Worm (Caenorhabditis elegans) whole organism, midembryonic: ENCODE measurements around the gene sma-6.

Source experiments
- T22C8.4 ChIP-seq: fragments of 200-800 bp; sonication (Bioruptor generic); IDR thresholded peaks from 2 replicates; pipeline ENCODE4 v1.3.6; 2022; ENCODE audit warnings: missing genetic modification characterization, missing compliant biosample characterization
- cog-1 ChIP-seq: sonication (generic microtip); optimal IDR thresholded peaks from 2 replicates; lab custom pipeline; 2016; ENCODE audit warnings: missing genetic modification characterization, missing compliant biosample characterization
- flt-1 ChIP-seq: fragments of 200-800 bp; sonication (Bioruptor generic); IDR thresholded peaks from 2 replicates; pipeline ENCODE4 v1.3.6; 2022; ENCODE audit warnings: missing genetic modification characterization, missing compliant biosample characterization
- klf-2 ChIP-seq: fragments of 200-800 bp; sonication (Bioruptor generic); conservative IDR thresholded peaks from 2 replicates; pipeline ENCODE4 v1.3.6; 2022; ENCODE audit warnings: missing genetic modification reagents, missing genetic modification characterization, missing compliant biosample characterization
- med-1 ChIP-seq: sonication (generic microtip); optimal IDR thresholded peaks from 2 replicates; lab custom pipeline; 2017; ENCODE audit warnings: missing genetic modification characterization, mild to moderate bottlenecking, missing compliant biosample characterization, antibody characterized with exemption, missing genetic modification reagents; ENCODE audit not compliant: insufficient read depth
- ref-1 ChIP-seq: fragments of 200-800 bp; sonication (Bioruptor generic); conservative IDR thresholded peaks from 2 replicates; pipeline ENCODE4 v1.3.6; 2022; ENCODE audit warnings: missing genetic modification reagents, missing genetic modification characterization, missing compliant biosample characterization
- tab-1 ChIP-seq: fragments of 200-800 bp; sonication (Bioruptor generic); IDR thresholded peaks from 2 replicates; pipeline ENCODE4 v1.3.6; 2022; ENCODE audit warnings: missing genetic modification characterization, missing compliant biosample characterization
- ztf-23 ChIP-seq: fragments of 200-800 bp; sonication (Bioruptor generic); IDR thresholded peaks from 2 replicates; pipeline ENCODE4 v1.3.6; 2022; ENCODE audit warnings: missing genetic modification reagents, missing genetic modification characterization, missing compliant biosample characterization
- ztf-29 ChIP-seq: fragments of 200-800 bp; sonication (Bioruptor generic); IDR thresholded peaks from 2 replicates; pipeline ENCODE4 v1.3.6; 2022; ENCODE audit warnings: missing genetic modification reagents, missing genetic modification characterization, missing compliant biosample characterization

sma-6 gene

DNA sequence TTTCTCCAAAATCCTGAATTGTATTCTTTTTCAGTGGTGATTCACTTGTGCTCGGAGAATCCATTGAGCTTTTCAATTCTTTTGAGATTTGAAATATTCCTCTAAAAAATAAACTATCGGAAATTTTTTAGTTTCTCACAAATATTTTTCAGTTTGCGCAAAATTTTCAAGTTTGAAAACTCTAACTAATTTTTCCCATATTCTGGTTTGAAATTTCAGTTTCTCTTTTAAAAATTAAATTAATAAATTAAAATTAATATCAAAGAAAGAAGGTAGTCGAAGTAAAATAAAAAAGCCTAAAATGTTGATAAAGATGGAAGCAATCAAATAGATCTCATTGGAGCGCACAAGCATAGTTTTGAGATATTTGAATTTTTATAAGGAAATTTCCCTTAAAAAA is 27.6 kb downstream of the sma-6 start, which contains the start of gene C32D5.10:
Gene C32D5.10, minus strand, starts transcription at position 101 of the 400 bp plus-strand sequence.
- TF ChIP-seq T22C8.4 (no peak), med-1 (GFP tag; lab: Kevin White, UChicago) (no peak), klf-2 (GFP tag; lab: Robert Waterston, UW) (no peak), cog-1 (no peak)

DNA sequence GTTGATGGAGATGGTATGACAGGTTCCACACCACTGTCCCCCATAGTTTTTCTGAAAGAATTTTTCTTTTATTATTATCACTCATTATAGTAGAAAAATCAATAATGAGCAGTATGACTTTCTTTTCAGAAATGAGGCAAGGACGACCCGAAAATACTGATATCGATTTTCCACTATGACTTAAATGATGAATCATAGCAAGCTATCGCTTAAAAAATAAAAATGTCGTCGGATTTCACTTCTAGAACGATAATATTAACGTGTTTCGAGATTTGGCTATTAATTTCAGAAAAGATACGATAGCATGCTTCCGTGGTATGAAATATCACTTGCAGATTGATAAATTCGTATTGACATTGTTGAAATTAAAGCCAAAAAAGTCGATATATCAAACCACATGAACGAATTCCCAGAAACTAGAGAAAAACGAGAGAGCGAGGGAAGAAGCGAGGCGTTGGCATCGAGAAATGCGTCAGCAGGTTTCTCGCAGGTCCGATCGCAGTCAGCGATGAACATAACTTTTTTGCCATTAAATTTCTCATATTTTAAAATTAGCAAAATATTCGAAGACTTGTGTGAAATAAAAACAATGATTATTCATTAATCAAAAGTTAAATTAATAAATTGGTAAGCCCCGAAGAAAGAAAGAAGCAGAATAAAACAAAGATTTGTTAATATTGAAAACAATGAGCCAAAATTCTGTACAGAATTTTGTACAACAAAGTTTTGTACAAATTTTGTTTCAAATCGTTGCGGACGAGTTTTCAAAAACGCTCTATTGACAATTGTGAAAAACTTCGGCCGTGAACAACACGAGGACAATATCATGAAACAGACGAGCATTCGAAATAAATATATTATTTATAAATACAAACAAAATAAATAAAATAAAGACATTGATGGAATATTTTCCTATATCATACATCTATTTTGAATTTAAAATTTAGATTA is 31.4 kb downstream of the sma-6 start, which contains the start of gene C32D5.11:
Gene C32D5.11, minus strand, starts transcription at position 51 of the 951 bp plus-strand sequence.
- TF ChIP-seq T22C8.4 = peak; percentile 7; the same call in 1 of the 2 replicates
- peak; percentile 18 for TF ChIP-seq med-1 (GFP tag; lab: Kevin White, UChicago)
- TF ChIP-seq cog-1 = no peak
- TF ChIP-seq flt-1 (GFP tag; lab: Robert Waterston, UW) = no peak
- TF ChIP-seq ref-1 (GFP tag; lab: Robert Waterston, UW) = no peak
- no peak for TF ChIP-seq tab-1 (GFP tag; lab: Robert Waterston, UW)
- no peak for TF ChIP-seq ztf-29
- TF ChIP-seq klf-2 (GFP tag; lab: Robert Waterston, UW) = no peak
- TF ChIP-seq ztf-23 = 0 out of 2 replicates have a peak, but pooled peaks have one; percentile 31

DNA sequence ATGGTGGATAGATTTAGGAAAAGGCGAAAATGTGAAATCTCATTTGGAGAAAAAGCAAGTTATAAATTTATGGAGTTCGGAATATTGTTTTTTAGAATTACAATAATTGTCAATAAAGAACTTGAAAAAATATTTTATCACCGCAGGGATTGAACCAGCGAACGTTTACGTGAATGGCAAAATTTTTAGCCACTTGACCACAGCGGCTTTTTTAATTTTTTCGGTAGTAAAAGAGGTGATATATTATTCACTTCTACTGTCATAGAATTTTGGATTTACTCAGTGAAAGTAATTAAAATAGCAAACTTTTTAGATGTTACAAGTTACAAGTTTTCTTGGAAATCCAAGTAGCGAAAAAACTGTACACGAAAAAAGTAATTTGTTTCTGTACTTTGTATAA is 33.9 kb downstream of the sma-6 start:
- TF ChIP-seq ztf-29 (no peak), med-1 (GFP tag; lab: Kevin White, UChicago) (no peak), T22C8.4 (no peak), cog-1 (no peak), klf-2 (GFP tag; lab: Robert Waterston, UW) (no peak), ztf-23 (no peak), flt-1 (GFP tag; lab: Robert Waterston, UW) (no peak), tab-1 (GFP tag; lab: Robert Waterston, UW) (no peak), ref-1 (GFP tag; lab: Robert Waterston, UW) (no peak)

DNA sequence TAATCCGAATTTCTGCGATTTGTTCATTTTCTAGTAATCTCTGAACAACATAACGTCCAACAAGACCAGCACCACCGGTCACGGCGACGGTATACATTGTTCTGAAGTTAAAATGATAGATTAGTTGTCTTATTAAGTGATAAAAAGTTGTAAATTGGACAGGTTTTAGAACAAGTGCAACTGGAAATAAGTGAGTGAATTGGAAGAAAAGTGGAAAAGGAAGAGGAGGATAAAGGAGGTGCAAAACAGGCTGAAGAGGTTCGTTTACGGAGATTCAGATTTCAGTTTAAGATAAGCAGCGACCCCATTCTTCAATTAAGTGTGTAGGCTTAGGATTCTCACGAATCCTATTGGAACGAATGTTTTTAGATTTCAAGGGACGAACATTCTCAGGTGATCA is 34.6 kb downstream of the sma-6 start, which contains the start of gene C32D5.12:
Gene C32D5.12, minus strand, starts transcription at position 101 of the 400 bp plus-strand sequence.
- TF ChIP-seq ref-1 (GFP tag; lab: Robert Waterston, UW) = no peak
- no peak for TF ChIP-seq cog-1
- no peak for TF ChIP-seq tab-1 (GFP tag; lab: Robert Waterston, UW)
- TF ChIP-seq klf-2 (GFP tag; lab: Robert Waterston, UW) = no peak

DNA sequence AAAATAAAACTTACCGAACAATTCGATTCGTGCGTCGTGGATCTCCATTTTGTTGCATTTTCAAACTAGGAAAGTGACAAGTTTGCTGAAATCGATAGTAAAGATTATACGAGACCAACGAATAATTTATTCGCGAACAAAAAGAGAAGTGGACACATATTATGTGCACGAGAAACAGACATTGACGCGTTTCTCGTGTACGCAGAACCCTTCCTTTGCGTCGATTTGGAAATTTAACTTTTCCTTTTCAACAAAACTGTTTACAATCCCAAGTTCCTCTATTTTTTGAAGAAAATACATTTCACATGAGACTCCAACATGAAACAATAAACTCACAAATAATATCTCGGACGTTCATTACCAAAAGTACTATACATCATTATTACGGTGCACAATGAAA is 36.5 kb downstream of the sma-6 start, which contains the start of gene K10B2.4:
Gene K10B2.4, minus strand, starts transcription at position 138 of the 400 bp plus-strand sequence.
- no peak for TF ChIP-seq klf-2 (GFP tag; lab: Robert Waterston, UW)
- TF ChIP-seq ztf-23 = peak; percentile 65; the same call in 1 of the 2 replicates

DNA sequence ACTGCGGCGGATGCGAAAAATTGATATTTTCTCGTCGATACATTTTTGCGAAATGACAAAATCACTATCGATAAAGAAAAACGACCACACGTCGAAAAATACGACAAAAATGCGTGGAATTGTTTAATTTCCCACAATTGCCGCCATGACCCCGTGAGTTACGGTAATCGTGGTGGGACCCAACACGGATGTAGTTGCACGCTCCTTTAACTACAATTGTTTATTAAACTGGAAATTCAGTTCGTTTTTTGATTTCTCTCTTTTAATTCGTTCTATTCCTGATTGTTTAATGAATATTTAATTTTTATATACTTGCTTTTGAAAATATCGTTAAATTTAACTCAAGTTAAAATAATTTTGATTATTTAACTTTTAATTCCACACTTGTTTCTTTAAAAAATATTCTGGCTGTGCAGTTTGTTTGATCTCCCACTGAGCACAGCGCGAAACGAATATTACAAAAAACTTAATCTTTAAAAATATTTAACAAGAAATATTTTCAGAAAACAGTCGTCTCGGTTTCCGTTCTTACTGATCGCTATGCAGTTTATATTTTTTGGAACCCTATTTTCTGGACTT is 41.0 kb downstream of the sma-6 start, which contains the start of the genes ani-2 and clec-88:
Gene ani-2, minus strand, starts transcription at position 131 of the 579 bp plus-strand sequence.
Gene clec-88, plus strand, starts transcription at position 486 of the 579 bp plus-strand sequence.
- no peak for TF ChIP-seq klf-2 (GFP tag; lab: Robert Waterston, UW)
- TF ChIP-seq flt-1 (GFP tag; lab: Robert Waterston, UW) = no peak

DNA sequence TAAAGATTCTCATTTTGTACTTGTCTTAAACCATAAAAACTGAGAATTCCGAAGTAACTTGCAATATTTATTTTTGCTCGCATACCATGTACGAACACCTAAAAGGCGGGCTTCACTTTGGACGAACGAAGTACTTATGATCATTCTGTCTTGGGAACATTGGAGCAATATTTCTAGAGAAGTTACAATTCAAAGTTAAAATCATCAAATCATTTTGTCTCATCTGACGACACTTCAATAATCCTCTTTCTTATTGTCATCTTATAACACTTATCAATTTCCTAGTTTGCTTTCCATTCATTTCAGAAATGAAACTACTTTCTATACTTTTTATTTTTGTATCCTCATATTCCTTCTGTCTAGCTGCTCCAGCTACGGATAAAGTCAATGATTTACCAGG is 42.4 kb downstream of the sma-6 start, which contains the start of gene ctsa-4.1:
Gene ctsa-4.1, plus strand, starts transcription at position 301 of the 400 bp plus-strand sequence.
- TF ChIP-seq cog-1 (no peak), ref-1 (GFP tag; lab: Robert Waterston, UW) (no peak), ztf-29 (no peak), klf-2 (GFP tag; lab: Robert Waterston, UW) (no peak), med-1 (GFP tag; lab: Kevin White, UChicago) (no peak), T22C8.4 (no peak), tab-1 (GFP tag; lab: Robert Waterston, UW) (no peak)

DNA sequence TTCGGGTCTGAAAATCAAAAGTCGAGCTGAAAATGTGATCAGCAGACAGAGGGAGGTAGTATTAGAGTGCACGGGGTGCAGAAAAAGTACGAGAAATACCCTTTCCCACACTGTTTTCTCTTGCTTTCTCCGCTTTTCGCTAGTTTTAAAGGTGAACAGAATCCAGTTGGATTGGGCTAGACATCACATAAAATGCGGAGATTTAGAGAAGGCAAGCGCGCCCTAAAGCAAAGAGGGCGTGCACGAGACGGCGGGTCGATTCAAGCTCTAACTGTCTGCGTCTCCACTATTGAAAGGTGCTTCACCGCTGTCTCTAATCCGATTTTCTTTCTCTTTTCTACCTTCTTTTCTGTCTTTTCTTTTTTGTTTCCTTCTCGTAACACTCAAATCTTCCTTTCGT is 45.8 kb downstream of the sma-6 start:
- TF ChIP-seq T22C8.4 (peak; percentile 59), klf-2 (GFP tag; lab: Robert Waterston, UW) (no peak), cog-1 (peak; percentile 57)

DNA sequence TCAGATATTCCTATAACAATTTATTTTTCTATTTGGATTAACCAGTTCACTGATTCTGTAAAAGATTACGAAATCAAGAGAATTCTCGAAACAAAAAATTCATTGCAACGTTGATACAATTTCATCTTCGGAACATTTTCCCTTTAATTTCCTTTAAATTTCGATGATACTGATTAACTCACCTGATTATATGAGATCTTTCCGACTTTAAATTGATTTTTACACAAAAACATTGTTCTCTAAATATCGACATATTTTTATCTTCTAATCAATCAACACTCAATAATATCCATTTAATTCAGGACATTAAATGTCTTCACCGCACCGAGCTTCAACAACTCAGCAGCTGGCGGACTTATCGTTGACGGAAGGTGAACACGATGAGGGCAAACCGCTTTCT is 46.7 kb downstream of the sma-6 start, which contains the start of gene lin-23:
Gene lin-23, plus strand, starts transcription at position 301 of the 400 bp plus-strand sequence.
- no peak for TF ChIP-seq T22C8.4
- no peak for TF ChIP-seq ztf-23
- TF ChIP-seq flt-1 (GFP tag; lab: Robert Waterston, UW) = no peak
- no peak for TF ChIP-seq ztf-29
- TF ChIP-seq cog-1 = no peak
- no peak for TF ChIP-seq tab-1 (GFP tag; lab: Robert Waterston, UW)
- TF ChIP-seq ref-1 (GFP tag; lab: Robert Waterston, UW) = no peak

DNA sequence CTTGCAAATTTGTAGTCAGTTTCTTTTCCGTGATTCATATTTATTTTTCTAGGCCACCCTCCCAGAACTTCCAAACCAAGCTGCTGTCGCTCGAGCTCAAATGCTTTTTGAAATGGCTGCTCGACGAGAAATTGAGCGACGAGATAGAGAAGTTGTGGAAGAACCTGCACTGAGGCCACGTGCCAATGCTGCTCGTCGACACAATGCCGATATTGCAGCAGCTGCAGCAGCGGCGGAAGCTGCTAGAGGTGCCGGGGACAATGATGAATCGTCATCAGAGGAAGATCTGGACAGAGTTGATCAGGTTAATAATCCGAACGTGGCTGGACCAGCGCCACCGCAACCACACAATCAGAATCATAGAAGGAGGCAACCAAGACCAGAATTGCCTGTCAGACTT is 49.1 kb downstream of the sma-6 start:
- TF ChIP-seq ztf-23 (no peak), ref-1 (GFP tag; lab: Robert Waterston, UW) (no peak), tab-1 (GFP tag; lab: Robert Waterston, UW) (no peak), klf-2 (GFP tag; lab: Robert Waterston, UW) (no peak), flt-1 (GFP tag; lab: Robert Waterston, UW) (no peak), med-1 (GFP tag; lab: Kevin White, UChicago) (no peak), T22C8.4 (no peak), cog-1 (no peak), ztf-29 (no peak)
